Fruit fly (Drosophila melanogaster) whole organism, embryonic: ENCODE results near the gene Rab14.

Experiments used
- BEAF-32 ChIP-seq: fragments of 200-800 bp; sonication (Bioruptor generic); optimal IDR thresholded peaks from 3 replicates; lab custom pipeline; 2017; ENCODE audit warnings: missing biosample characterization, missing genetic modification characterization, mild to moderate bottlenecking, moderate library complexity, missing genetic modification reagents
- C15 ChIP-seq: fragments of 200-800 bp; sonication (Bioruptor generic); IDR thresholded peaks from 3 replicates; pipeline ENCODE4 v1.3.6; 2022; ENCODE audit warnings: missing biosample characterization, missing genetic modification characterization
- CG10267 ChIP-seq: fragments of 200-800 bp; sonication (Bioruptor generic); optimal IDR thresholded peaks from 2 replicates; lab custom pipeline; 2018; ENCODE audit warnings: missing biosample characterization, mild to moderate bottlenecking, missing genetic modification characterization, moderate library complexity
- CG10543 ChIP-seq: fragments of 200-800 bp; sonication (Bioruptor generic); optimal IDR thresholded peaks from 3 replicates; lab custom pipeline; 2017; ENCODE audit warnings: missing biosample characterization, mild to moderate bottlenecking, missing genetic modification characterization, moderate library complexity
- CG10654 ChIP-seq: fragments of 200-800 bp; sonication (Bioruptor generic); optimal IDR thresholded peaks from 2 replicates; lab custom pipeline; 2016; ENCODE audit warnings: missing biosample characterization, missing genetic modification characterization
- CG10979 ChIP-seq: fragments of 200-800 bp; sonication (Bioruptor generic); optimal IDR thresholded peaks from 2 replicates; lab custom pipeline; 2018; ENCODE audit warnings: missing biosample characterization, mild to moderate bottlenecking, missing genetic modification characterization, moderate library complexity
- CG11085 ChIP-seq: fragments of 200-800 bp; sonication (Bioruptor generic); IDR thresholded peaks from 2 replicates; pipeline ENCODE4 v1.3.6; 2022; ENCODE audit warnings: missing biosample characterization, missing genetic modification characterization
- CG13775 ChIP-seq: fragments of 200-800 bp; sonication (Bioruptor generic); optimal IDR thresholded peaks from 3 replicates; lab custom pipeline; 2017; ENCODE audit warnings: missing biosample characterization, mild to moderate bottlenecking, missing genetic modification characterization
- CG15514 ChIP-seq: fragments of 200-800 bp; sonication (Bioruptor generic); optimal IDR thresholded peaks from 3 replicates; lab custom pipeline; 2017; ENCODE audit warnings: missing biosample characterization, missing genetic modification characterization, mild to moderate bottlenecking, moderate library complexity, missing genetic modification reagents
- CG1602 ChIP-seq: fragments of 200-800 bp; sonication (Bioruptor generic); optimal IDR thresholded peaks from 3 replicates; lab custom pipeline; 2016; ENCODE audit warnings: missing biosample characterization, missing genetic modification characterization
- CG17186 ChIP-seq: fragments of 200-800 bp; sonication (Bioruptor generic); optimal IDR thresholded peaks from 3 replicates; lab custom pipeline; 2017; ENCODE audit warnings: missing biosample characterization, missing genetic modification reagents, missing genetic modification characterization
- CG18599 ChIP-seq: fragments of 200-800 bp; sonication (Bioruptor generic); optimal IDR thresholded peaks from 3 replicates; lab custom pipeline; 2017; ENCODE audit warnings: missing biosample characterization, missing genetic modification characterization, mild to moderate bottlenecking, moderate library complexity, missing genetic modification reagents
- CG31441 ChIP-seq: fragments of 200-800 bp; sonication (Bioruptor generic); IDR thresholded peaks from 2 replicates; pipeline ENCODE4 v1.3.6; 2022; ENCODE audit warnings: missing biosample characterization, missing genetic modification characterization
- CG3163 ChIP-seq: fragments of 200-800 bp; sonication (Bioruptor generic); optimal IDR thresholded peaks from 3 replicates; lab custom pipeline; 2016; ENCODE audit warnings: missing biosample characterization, missing genetic modification characterization
- CG34422 ChIP-seq: fragments of 200-800 bp; sonication (Bioruptor generic); IDR thresholded peaks from 3 replicates; pipeline ENCODE4 v1.3.6; 2022; ENCODE audit warnings: missing biosample characterization, missing genetic modification characterization
- CG3726 ChIP-seq: fragments of 200-800 bp; sonication (Bioruptor generic); IDR thresholded peaks from 3 replicates; pipeline ENCODE4, ENCODE4 v1.3.6; 2022; ENCODE audit warnings: missing biosample characterization, missing genetic modification characterization
- CG4730 ChIP-seq: fragments of 200-800 bp; sonication (Bioruptor generic); IDR thresholded peaks from 2 replicates; pipeline ENCODE4 v1.3.6; 2022; ENCODE audit warnings: missing biosample characterization, missing genetic modification characterization
- CG6765 ChIP-seq: fragments of 200-800 bp; sonication (Bioruptor generic); optimal IDR thresholded peaks from 3 replicates; lab custom pipeline; 2017; ENCODE audit warnings: missing biosample characterization, mild to moderate bottlenecking, missing genetic modification characterization
- CG7372 ChIP-seq: fragments of 200-800 bp; sonication (Bioruptor generic); IDR thresholded peaks from 2 replicates; pipeline ENCODE4 v1.3.6; 2022; ENCODE audit warnings: missing biosample characterization, missing genetic modification characterization
- CG7963 ChIP-seq: fragments of 200-800 bp; sonication (Bioruptor generic); IDR thresholded peaks from 3 replicates; pipeline ENCODE4 v1.3.6; 2022; ENCODE audit warnings: missing biosample characterization, missing genetic modification characterization; ENCODE audit not compliant: partially characterized antibody
- CG8388 ChIP-seq: fragments of 200-800 bp; sonication (Bioruptor generic); optimal IDR thresholded peaks from 2 replicates; lab custom pipeline; 2019; ENCODE audit warnings: missing biosample characterization, mild to moderate bottlenecking, missing genetic modification characterization, moderate library complexity
- CG9932 ChIP-seq: fragments of 200-800 bp; sonication (Bioruptor generic); IDR thresholded peaks from 2 replicates; pipeline ENCODE4 v1.3.6; 2022; ENCODE audit warnings: missing biosample characterization, missing genetic modification characterization
- Chrac-16 ChIP-seq: fragments of 200-800 bp; sonication (Bioruptor generic); optimal IDR thresholded peaks from 3 replicates; lab custom pipeline; 2016; ENCODE audit warnings: missing biosample characterization, missing genetic modification characterization
- CrebB ChIP-seq: fragments of 200-800 bp; sonication (Bioruptor generic); optimal IDR thresholded peaks from 3 replicates; lab custom pipeline; 2018; ENCODE audit warnings: missing biosample characterization, mild to moderate bottlenecking, missing genetic modification characterization
- Fer1 ChIP-seq: fragments of 200-800 bp; sonication (Bioruptor generic); optimal IDR thresholded peaks from 2 replicates; lab custom pipeline; 2017; ENCODE audit warnings: missing biosample characterization, mild to moderate bottlenecking, missing genetic modification characterization
- Fer2 ChIP-seq: fragments of 200-800 bp; sonication (Bioruptor generic); optimal IDR thresholded peaks from 2 replicates; lab custom pipeline; 2018; ENCODE audit warnings: missing biosample characterization, mild to moderate bottlenecking, missing genetic modification characterization, moderate library complexity
- HLH3B ChIP-seq: fragments of 200-800 bp; sonication (Bioruptor generic); IDR thresholded peaks from 2 replicates; pipeline ENCODE4 v1.3.6; 2022; ENCODE audit warnings: missing biosample characterization, missing genetic modification characterization
- HLH4C ChIP-seq: fragments of 200-800 bp; sonication (Bioruptor generic); IDR thresholded peaks from 3 replicates; pipeline ENCODE4 v1.3.6; 2022; ENCODE audit warnings: missing biosample characterization, missing genetic modification characterization; ENCODE audit not compliant: partially characterized antibody
- Hand ChIP-seq: fragments of 200-800 bp; sonication (Bioruptor generic); optimal IDR thresholded peaks from 2 replicates; lab custom pipeline; 2017; ENCODE audit warnings: mild to moderate bottlenecking, missing biosample characterization, missing genetic modification reagents, missing genetic modification characterization
- Hmr ChIP-seq: fragments of 200-800 bp; sonication (Bioruptor generic); optimal IDR thresholded peaks from 3 replicates; lab custom pipeline; 2017; ENCODE audit warnings: mild to moderate bottlenecking, missing biosample characterization, missing genetic modification reagents, missing genetic modification characterization
- Hmx ChIP-seq: fragments of 200-800 bp; sonication (Bioruptor generic); optimal IDR thresholded peaks from 2 replicates; lab custom pipeline; 2016; ENCODE audit warnings: missing biosample characterization, missing genetic modification characterization
- MBD-R2 ChIP-seq: fragments of 200-800 bp; sonication (Bioruptor generic); IDR thresholded peaks from 2 replicates; pipeline ENCODE4 v1.3.6; 2022; ENCODE audit warnings: missing biosample characterization, missing genetic modification characterization
- Mrtf ChIP-seq: fragments of 200-800 bp; sonication (Bioruptor generic); IDR thresholded peaks from 3 replicates; pipeline ENCODE4 v1.3.6; 2022; ENCODE audit warnings: missing biosample characterization, missing genetic modification characterization
- Oli ChIP-seq: fragments of 200-800 bp; sonication (Bioruptor generic); optimal IDR thresholded peaks from 2 replicates; lab custom pipeline; 2018; ENCODE audit warnings: missing biosample characterization, mild to moderate bottlenecking, missing genetic modification characterization, moderate library complexity
- Opbp ChIP-seq: fragments of 200-800 bp; sonication (Bioruptor generic); IDR thresholded peaks from 3 replicates; pipeline ENCODE4 v1.3.6; 2022; ENCODE audit warnings: missing biosample characterization, missing genetic modification characterization; ENCODE audit not compliant: partially characterized antibody
- Optix ChIP-seq: fragments of 200-800 bp; sonication (Bioruptor generic); IDR thresholded peaks from 3 replicates; pipeline ENCODE4 v1.3.6; 2022; ENCODE audit warnings: missing biosample characterization, missing genetic modification characterization
- Xbp1 ChIP-seq: fragments of 200-800 bp; sonication (Bioruptor generic); optimal IDR thresholded peaks from 3 replicates; lab custom pipeline; 2016; ENCODE audit warnings: missing biosample characterization, mild to moderate bottlenecking, missing genetic modification characterization
- aop ChIP-seq: fragments of 200-800 bp; sonication (Bioruptor generic); IDR thresholded peaks from 2 replicates; pipeline ENCODE4 v1.3.6; 2022; ENCODE audit warnings: missing biosample characterization, missing genetic modification characterization
- ase ChIP-seq: fragments of 200-800 bp; sonication (Bioruptor generic); IDR thresholded peaks from 3 replicates; pipeline ENCODE4 v1.3.6; 2022; ENCODE audit warnings: missing biosample characterization, missing genetic modification characterization
- bigmax ChIP-seq: fragments of 200-800 bp; sonication (Bioruptor generic); optimal IDR thresholded peaks from 2 replicates; lab custom pipeline; 2018; ENCODE audit warnings: missing biosample characterization, mild to moderate bottlenecking, missing genetic modification characterization
- da ChIP-seq: fragments of 200-800 bp; sonication (Bioruptor generic); optimal IDR thresholded peaks from 2 replicates; lab custom pipeline; 2016; ENCODE audit warnings: missing biosample characterization, missing genetic modification characterization
- dimm ChIP-seq: fragments of 200-800 bp; sonication (Bioruptor generic); IDR thresholded peaks from 2 replicates; pipeline ENCODE4 v1.3.6; 2022; ENCODE audit warnings: missing biosample characterization, missing genetic modification characterization
- grn ChIP-seq: fragments of 200-800 bp; sonication (Bioruptor generic); optimal IDR thresholded peaks from 3 replicates; lab custom pipeline; 2017; ENCODE audit warnings: missing biosample characterization, missing genetic modification characterization
- inv ChIP-seq: fragments of 200-800 bp; sonication (Bioruptor generic); IDR thresholded peaks from 2 replicates; pipeline ENCODE4 v1.3.6; 2022; ENCODE audit warnings: missing biosample characterization, missing genetic modification characterization; ENCODE audit not compliant: partially characterized antibody
- knrl ChIP-seq: fragments of 200-800 bp; sonication (Bioruptor generic); IDR thresholded peaks from 3 replicates; pipeline ENCODE4 v1.3.6; 2022; ENCODE audit warnings: missing biosample characterization, missing genetic modification characterization; ENCODE audit not compliant: partially characterized antibody
- pan ChIP-seq, 4 experiments: fragments of >200 bp in 3 of 4; fragments of 200-800 bp in 1 of 4; sonication (Bioruptor generic) in 1 of 4; optimal IDR thresholded peaks in 3 of 4; IDR thresholded peaks in 1 of 4; 2 replicates each; pipeline versions ENCODE4 v1.3.6 to Lab custom; 2017 to 2022; ENCODE audit warnings: missing biosample characterization in 2 of 4, missing genetic modification characterization in 2 of 4, mixed read lengths in 1 of 4
- pzg ChIP-seq: fragments of 200-800 bp; sonication (Bioruptor generic); optimal IDR thresholded peaks from 3 replicates; lab custom pipeline; 2018; ENCODE audit warnings: missing biosample characterization, mild to moderate bottlenecking, missing genetic modification characterization, moderate library complexity
- so ChIP-seq: fragments of 200-800 bp; sonication (Bioruptor generic); IDR thresholded peaks from 3 replicates; pipeline ENCODE4 v1.3.6; 2022; ENCODE audit warnings: missing biosample characterization, missing genetic modification characterization
- stc ChIP-seq: fragments of 200-800 bp; sonication (Bioruptor generic); IDR thresholded peaks from 2 replicates; pipeline ENCODE4 v1.3.6; 2022; ENCODE audit warnings: missing biosample characterization, missing genetic modification characterization
- tup ChIP-seq: fragments of 200-800 bp; sonication (Bioruptor generic); optimal IDR thresholded peaks from 2 replicates; lab custom pipeline; 2016; ENCODE audit warnings: missing biosample characterization, mild to moderate bottlenecking, missing genetic modification characterization, moderate library complexity

Rab14 gene

dm6 chr2L:14348602-14349001 is 6.3 kb upstream of the Rab14 start, which contains the start of gene mTTF (continued):
- TF ChIP-seq CG10543 (GFP tag; lab: Kevin White, UChicago) (no peak), Xbp1 (GFP tag; lab: Kevin White, UChicago) (no peak), Hmr (GFP tag; lab: Kevin White, UChicago) (no peak), bigmax (no peak), HLH3B (GFP tag; lab: Robert Waterston, UW) (no peak), CG10979 (tag; lab: Kevin White, UChicago) (no peak), pzg (peak; percentile 82), Oli (no peak), CG18599 (GFP tag; lab: Kevin White, UChicago) (no peak), CG3726 (GFP tag; lab: Robert Waterston, UW) (no peak), CG11085 (GFP tag; lab: Robert Waterston, UW) (no peak), CG7963 (GFP tag; lab: Robert Waterston, UW) (peak; percentile 37; the same call in 1 of the 3 replicates), Chrac-16 (no peak), CG9932 (GFP tag; lab: Robert Waterston, UW) (no peak), ase (no peak), Optix (GFP tag; lab: Robert Waterston, UW) (no peak), CG13775 (GFP tag; lab: Kevin White, UChicago) (no peak), da (GFP tag; lab: Kevin White, UChicago) (no peak), aop (GFP tag; lab: Robert Waterston, UW) (no peak), stc (GFP tag; lab: Robert Waterston, UW) (no peak), CG3163 (no peak), BEAF-32 (GFP tag; lab: Kevin White, UChicago) (peak; percentile 32), Opbp (GFP tag; lab: Robert Waterston, UW) (peak; percentile 46; the same call in 2 of the 3 replicates), Hmx (GFP tag; lab: Kevin White, UChicago) (no peak), inv (no peak), CG1602 (GFP tag; lab: Kevin White, UChicago) (no peak), CG8388 (no peak), HLH4C (GFP tag; lab: Robert Waterston, UW) (peak; percentile 56; the same call in 1 of the 3 replicates), Fer2 (tag; lab: Kevin White, UChicago) (no peak), Mrtf (GFP tag; lab: Robert Waterston, UW) (no peak), CG10654 (GFP tag; lab: Kevin White, UChicago) (no peak), CG4730 (no peak), CG31441 (GFP tag; lab: Robert Waterston, UW) (no peak), C15 (no peak), pan (optimal IDR thresholded peaks at IDR 0.05; lab: Kevin White, UChicago) (no peak), pan (GFP tag; optimal IDR thresholded peaks at IDR 0.05 in 1 of 2, IDR thresholded peaks at IDR 0.05 in 1 of 2) (no peak), MBD-R2 (GFP tag; lab: Robert Waterston, UW) (peak; percentile 97), tup (GFP tag; lab: Kevin White, UChicago) (no peak), so (GFP tag; lab: Robert Waterston, UW) (no peak), dimm (GFP tag; lab: Robert Waterston, UW) (no peak), CG10267 (tag; lab: Kevin White, UChicago) (no peak), knrl (GFP tag; lab: Robert Waterston, UW) (no peak), CG7372 (GFP tag; lab: Robert Waterston, UW) (no peak), CrebB (no peak), Hand (GFP tag; lab: Kevin White, UChicago) (no peak), CG6765 (GFP tag; lab: Kevin White, UChicago) (no peak), CG15514 (GFP tag; lab: Kevin White, UChicago) (peak; percentile 53), CG17186 (GFP tag; lab: Kevin White, UChicago) (peak; percentile 30), CG34422 (GFP tag; lab: Robert Waterston, UW) (0 out of 3 replicates have a peak, but pooled peaks have one; percentile 42), Fer1 (GFP tag; lab: Kevin White, UChicago) (no peak), grn (GFP tag; lab: Kevin White, UChicago) (no peak)
